Worm (Caenorhabditis elegans) whole organism, late embryonic: ENCODE measurements around the gene F20G2.2.

Experiments
- C38D4.7 ChIP-seq: fragments of 200-800 bp; sonication (Bioruptor generic); optimal IDR thresholded peaks from 2 replicates; lab custom pipeline; 2018; ENCODE audit warnings: mild to moderate bottlenecking, missing genetic modification characterization, moderate library complexity, missing compliant biosample characterization
- F13H6.1 ChIP-seq: sonication (generic microtip); optimal IDR thresholded peaks from 2 replicates; lab custom pipeline; 2016; ENCODE audit warnings: missing genetic modification characterization, missing compliant biosample characterization
- K02D7.2 ChIP-seq: sonication (generic microtip); optimal IDR thresholded peaks from 2 replicates; lab custom pipeline; 2017; ENCODE audit warnings: mild to moderate bottlenecking, missing genetic modification characterization, missing compliant biosample characterization
- K09A11.1 ChIP-seq: sonication (generic microtip); optimal IDR thresholded peaks from 2 replicates; lab custom pipeline; 2017; ENCODE audit warnings: antibody characterized with exemption, mild to moderate bottlenecking, missing genetic modification characterization, missing compliant biosample characterization; ENCODE audit not compliant: insufficient read depth
- T23F11.4 ChIP-seq: fragments of 200-800 bp; sonication (Bioruptor generic); optimal IDR thresholded peaks from 2 replicates; lab custom pipeline; 2018; ENCODE audit warnings: mild to moderate bottlenecking, missing genetic modification characterization, missing compliant biosample characterization
- Y22D7AL.16 ChIP-seq: sonication (generic microtip); optimal IDR thresholded peaks from 2 replicates; lab custom pipeline; 2016; ENCODE audit warnings: missing genetic modification characterization, missing compliant biosample characterization
- ahr-1 ChIP-seq: sonication (generic microtip); optimal IDR thresholded peaks from 2 replicates; lab custom pipeline; 2016; ENCODE audit warnings: missing genetic modification characterization, missing compliant biosample characterization
- ama-1 ChIP-seq: fragments of 150-350 bp; optimal IDR thresholded peaks from 2 replicates; lab custom pipeline; 2014
- ceh-19 ChIP-seq: fragments of 200-800 bp; sonication (Bioruptor generic); optimal IDR thresholded peaks from 2 replicates; lab custom pipeline; 2018; ENCODE audit warnings: mild to moderate bottlenecking, missing genetic modification characterization, missing compliant biosample characterization
- ceh-2 ChIP-seq: sonication (generic microtip); optimal IDR thresholded peaks from 2 replicates; lab custom pipeline; 2016; ENCODE audit warnings: missing genotype, missing genetic modification characterization, missing compliant biosample characterization
- ceh-22 ChIP-seq: sonication (generic microtip); optimal IDR thresholded peaks from 2 replicates; lab custom pipeline; 2017; ENCODE audit warnings: missing biosample characterization, missing genetic modification characterization
- ceh-24 ChIP-seq: sonication (generic microtip); optimal IDR thresholded peaks from 2 replicates; lab custom pipeline; 2016; ENCODE audit warnings: mild to moderate bottlenecking, missing genetic modification characterization, missing compliant biosample characterization
- ceh-30 ChIP-seq: fragments of 150-350 bp; optimal IDR thresholded peaks from 2 replicates; lab custom pipeline; 2014; ENCODE audit warnings: missing biosample characterization, missing genetic modification characterization
- ceh-31 ChIP-seq: sonication (generic microtip); optimal IDR thresholded peaks from 2 replicates; lab custom pipeline; 2016; ENCODE audit warnings: missing genetic modification characterization, missing compliant biosample characterization
- ceh-34 ChIP-seq: sonication (generic microtip); optimal IDR thresholded peaks from 2 replicates; lab custom pipeline; 2016; ENCODE audit warnings: mild to moderate bottlenecking, missing genetic modification characterization, missing compliant biosample characterization
- ceh-9 ChIP-seq: sonication (generic microtip); optimal IDR thresholded peaks from 2 replicates; lab custom pipeline; 2016; ENCODE audit warnings: mild to moderate bottlenecking, missing genetic modification characterization, inconsistent platforms, missing compliant biosample characterization
- che-1 ChIP-seq: sonication (generic microtip); optimal IDR thresholded peaks from 2 replicates; lab custom pipeline; 2016; ENCODE audit warnings: mild to moderate bottlenecking, missing genetic modification characterization, missing compliant biosample characterization
- dmd-4 ChIP-seq: sonication (generic microtip); optimal IDR thresholded peaks from 2 replicates; lab custom pipeline; 2016; ENCODE audit warnings: borderline replicate concordance, missing genetic modification characterization, missing compliant biosample characterization
- elt-2 ChIP-seq: sonication (generic microtip); optimal IDR thresholded peaks from 2 replicates; lab custom pipeline; 2016; ENCODE audit warnings: missing genetic modification reagents, missing genetic modification characterization, missing compliant biosample characterization
- elt-4 ChIP-seq: sonication (generic microtip); optimal IDR thresholded peaks from 2 replicates; lab custom pipeline; 2016; ENCODE audit warnings: missing genetic modification characterization, missing compliant biosample characterization
- ets-4 ChIP-seq: sonication (generic microtip); optimal IDR thresholded peaks from 2 replicates; lab custom pipeline; 2016; ENCODE audit warnings: missing genetic modification characterization, missing compliant biosample characterization
- eyg-1 ChIP-seq: sonication (generic microtip); optimal IDR thresholded peaks from 2 replicates; lab custom pipeline; 2016; ENCODE audit warnings: missing genotype, missing genetic modification characterization, missing compliant biosample characterization
- gmeb-2 ChIP-seq: sonication (generic microtip); optimal IDR thresholded peaks from 2 replicates; lab custom pipeline; 2016; ENCODE audit warnings: missing genetic modification characterization, inconsistent platforms, missing compliant biosample characterization
- hlh-13 ChIP-seq: fragments of 200-800 bp; sonication (Bioruptor generic); optimal IDR thresholded peaks from 2 replicates; lab custom pipeline; 2018; ENCODE audit warnings: mild to moderate bottlenecking, missing genetic modification characterization, missing compliant biosample characterization
- hlh-6 ChIP-seq: sonication (generic microtip); optimal IDR thresholded peaks from 2 replicates; lab custom pipeline; 2016; ENCODE audit warnings: missing genotype, missing genetic modification characterization, missing compliant biosample characterization
- nfya-1 ChIP-seq: sonication (generic microtip); optimal IDR thresholded peaks from 2 replicates; lab custom pipeline; 2017; ENCODE audit warnings: missing genetic modification characterization, mild to moderate bottlenecking, missing compliant biosample characterization, antibody characterized with exemption, moderate library complexity
- nhr-11 ChIP-seq: fragments of 150-350 bp; optimal IDR thresholded peaks from 2 replicates; lab custom pipeline; 2014; ENCODE audit warnings: missing biosample characterization, missing genetic modification characterization
- nhr-232 ChIP-seq: sonication (generic microtip); optimal IDR thresholded peaks from 2 replicates; lab custom pipeline; 2016; ENCODE audit warnings: missing genetic modification characterization, missing compliant biosample characterization
- npax-4 ChIP-seq: sonication (generic microtip); optimal IDR thresholded peaks from 2 replicates; lab custom pipeline; 2016; ENCODE audit warnings: missing genetic modification characterization, missing compliant biosample characterization
- odd-2 ChIP-seq: sonication (generic microtip); optimal IDR thresholded peaks from 2 replicates; lab custom pipeline; 2017; ENCODE audit warnings: antibody characterized with exemption, mild to moderate bottlenecking, missing genetic modification characterization, missing compliant biosample characterization
- pag-3 ChIP-seq: sonication (generic microtip); optimal IDR thresholded peaks from 2 replicates; lab custom pipeline; 2016; ENCODE audit warnings: missing compliant biosample characterization, missing genetic modification characterization, borderline replicate concordance
- pat-9 ChIP-seq: fragments of 200-800 bp; sonication (Bioruptor generic); optimal IDR thresholded peaks from 2 replicates; lab custom pipeline; 2018; ENCODE audit warnings: mild to moderate bottlenecking, missing genetic modification characterization, moderate library complexity, missing compliant biosample characterization
- pha-2 ChIP-seq: sonication (generic microtip); optimal IDR thresholded peaks from 2 replicates; lab custom pipeline; 2017; ENCODE audit warnings: mild to moderate bottlenecking, missing genetic modification characterization, missing compliant biosample characterization
- pqm-1 ChIP-seq: sonication (generic microtip); optimal IDR thresholded peaks from 2 replicates; lab custom pipeline; 2016; ENCODE audit warnings: missing genetic modification characterization, missing compliant biosample characterization
- pros-1 ChIP-seq: fragments of 150-350 bp; optimal IDR thresholded peaks from 2 replicates; lab custom pipeline; 2014; ENCODE audit warnings: missing biosample characterization, missing genetic modification reagents, missing genetic modification characterization
- rnt-1 ChIP-seq: sonication (generic microtip); optimal IDR thresholded peaks from 2 replicates; lab custom pipeline; 2016; ENCODE audit warnings: missing genetic modification characterization, missing compliant biosample characterization
- sdc-2 ChIP-seq: sonication (generic microtip); optimal IDR thresholded peaks from 2 replicates; lab custom pipeline; 2016; ENCODE audit warnings: missing genotype, missing genetic modification characterization, missing compliant biosample characterization
- syd-9 ChIP-seq: sonication (generic microtip); optimal IDR thresholded peaks from 2 replicates; lab custom pipeline; 2016; ENCODE audit warnings: mild to moderate bottlenecking, missing genetic modification characterization, moderate library complexity, missing compliant biosample characterization
- tbx-2 ChIP-seq: sonication (generic microtip); optimal IDR thresholded peaks from 2 replicates; lab custom pipeline; 2016; ENCODE audit warnings: missing genetic modification characterization, missing compliant biosample characterization
- tbx-7 ChIP-seq: sonication (generic microtip); optimal IDR thresholded peaks from 2 replicates; lab custom pipeline; 2016; ENCODE audit warnings: missing genotype, missing genetic modification characterization, missing compliant biosample characterization
- ttx-3 ChIP-seq: sonication (generic microtip); optimal IDR thresholded peaks from 2 replicates; lab custom pipeline; 2016; ENCODE audit warnings: missing genetic modification reagents, missing genetic modification characterization, missing compliant biosample characterization
- unc-3 ChIP-seq, 2 experiments: fragments of 200-800 bp in 1 of 2; sonication (Bioruptor generic) in 1 of 2; sonication (generic microtip) in 1 of 2; conservative IDR thresholded peaks in 1 of 2; optimal IDR thresholded peaks in 1 of 2; 2 replicates each; pipeline versions ENCODE4 v1.3.6 to Lab custom; 2016 to 2022; ENCODE audit warnings: missing compliant biosample characterization in 2 of 2, missing genetic modification characterization in 2 of 2, missing genetic modification reagents in 1 of 2
- unc-42 ChIP-seq: sonication (generic microtip); optimal IDR thresholded peaks from 2 replicates; lab custom pipeline; 2016; ENCODE audit warnings: missing genotype, missing genetic modification characterization, missing compliant biosample characterization
- unc-86 ChIP-seq: sonication (generic microtip); optimal IDR thresholded peaks from 2 replicates; lab custom pipeline; 2016; ENCODE audit warnings: missing genetic modification characterization, missing compliant biosample characterization
- zip-5 ChIP-seq: sonication (generic microtip); optimal IDR thresholded peaks from 2 replicates; lab custom pipeline; 2016; ENCODE audit warnings: missing genetic modification characterization, missing compliant biosample characterization

The F20G2.2 gene

DNA sequence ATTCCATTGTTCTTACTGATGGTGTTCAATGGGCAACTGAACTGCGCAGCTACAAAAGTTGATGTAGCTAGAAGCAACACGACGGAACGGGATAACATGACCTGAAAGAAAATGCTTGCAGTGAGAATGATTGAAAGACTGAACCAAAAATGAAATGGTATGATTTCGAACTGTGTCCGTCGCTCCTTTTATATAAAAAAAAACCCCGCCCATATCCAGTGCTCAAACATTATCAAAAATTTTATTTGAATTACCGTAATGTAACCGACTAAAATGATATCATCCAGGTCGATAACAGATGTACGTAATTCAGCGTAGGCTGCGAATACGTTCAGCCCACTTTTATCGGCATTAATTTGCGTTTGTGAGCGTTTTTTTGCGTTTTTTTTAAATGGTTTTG lies 17.8 kb downstream of the F20G2.2 start, which contains the start of gene irg-5:
irg-5 (minus strand) TSS at position 101 of the 400 bp plus-strand sequence.
- TF ChIP-seq npax-4 (no peak), K09A11.1 (tag; lab: Kevin White, UChicago) (no peak), nhr-11 (tag; lab: Kevin White, UChicago) (no peak), elt-2 (tag; lab: Kevin White, UChicago) (no peak), F13H6.1 (tag; lab: Kevin White, UChicago) (no peak), K02D7.2 (tag; lab: Kevin White, UChicago) (no peak), ceh-30 (tag; lab: Kevin White, UChicago) (no peak), nhr-232 (tag; lab: Kevin White, UChicago) (no peak), ceh-19 (no peak)

- TF ChIP-seq pag-3 (tag; lab: Kevin White, UChicago) = no peak
- no peak for TF ChIP-seq ama-1 (lab: Kevin White, UChicago)
- no peak for TF ChIP-seq ceh-31
- no peak for TF ChIP-seq unc-86 (tag; lab: Kevin White, UChicago)
- no peak for TF ChIP-seq dmd-4
- no peak for TF ChIP-seq odd-2 (tag; lab: Kevin White, UChicago)
- no peak for TF ChIP-seq sdc-2 (tag; lab: Kevin White, UChicago)
- TF ChIP-seq unc-3 (GFP tag; conservative IDR thresholded peaks at IDR 0.05; lab: Robert Waterston, UW) = no peak
- no peak for TF ChIP-seq unc-3 (tag; optimal IDR thresholded peaks at IDR 0.05; lab: Kevin White, UChicago)
- TF ChIP-seq Y22D7AL.16 (tag; lab: Kevin White, UChicago) = no peak
- TF ChIP-seq nhr-11 (tag; lab: Kevin White, UChicago) = no peak
- no peak for TF ChIP-seq rnt-1 (tag; lab: Kevin White, UChicago)
- no peak for TF ChIP-seq C38D4.7 (GFP tag; lab: Kevin White, UChicago)
- TF ChIP-seq syd-9 = no peak
- no peak for TF ChIP-seq ceh-9
- TF ChIP-seq K02D7.2 (tag; lab: Kevin White, UChicago) = no peak
- no peak for TF ChIP-seq ets-4 (tag; lab: Kevin White, UChicago)
- TF ChIP-seq gmeb-2 = no peak
- no peak for TF ChIP-seq ceh-34 (tag; lab: Kevin White, UChicago)
- no peak for TF ChIP-seq pros-1 (tag; lab: Kevin White, UChicago)
Measured at ce11 chrV:13736147-13736546, 20.1 kb downstream of the F20G2.2 start, which contains the start of gene F35E12.6. Gene F35E12.6 (minus strand): TSS chrV:13736247.

- no peak for TF ChIP-seq pat-9 (tag; lab: Kevin White, UChicago)
- no peak for TF ChIP-seq nfya-1 (tag; lab: Kevin White, UChicago)
- TF ChIP-seq zip-5 (tag; lab: Kevin White, UChicago) = no peak
- TF ChIP-seq elt-4 = no peak
- TF ChIP-seq ahr-1 (tag; lab: Kevin White, UChicago) = no peak
- TF ChIP-seq ceh-31 = no peak
- TF ChIP-seq ceh-34 (tag; lab: Kevin White, UChicago) = no peak
- TF ChIP-seq hlh-6 (tag; lab: Kevin White, UChicago) = no peak
- no peak for TF ChIP-seq ceh-24 (tag; lab: Kevin White, UChicago)
- no peak for TF ChIP-seq ets-4 (tag; lab: Kevin White, UChicago)
- no peak for TF ChIP-seq tbx-7 (tag; lab: Kevin White, UChicago)
- no peak for TF ChIP-seq C38D4.7 (GFP tag; lab: Kevin White, UChicago)
Measured at ce11 chrV:13730762-13731161, 25.4 kb downstream of the F20G2.2 start, which contains the start of gene dct-17. Gene dct-17 (minus strand): TSS chrV:13730784.

DNA sequence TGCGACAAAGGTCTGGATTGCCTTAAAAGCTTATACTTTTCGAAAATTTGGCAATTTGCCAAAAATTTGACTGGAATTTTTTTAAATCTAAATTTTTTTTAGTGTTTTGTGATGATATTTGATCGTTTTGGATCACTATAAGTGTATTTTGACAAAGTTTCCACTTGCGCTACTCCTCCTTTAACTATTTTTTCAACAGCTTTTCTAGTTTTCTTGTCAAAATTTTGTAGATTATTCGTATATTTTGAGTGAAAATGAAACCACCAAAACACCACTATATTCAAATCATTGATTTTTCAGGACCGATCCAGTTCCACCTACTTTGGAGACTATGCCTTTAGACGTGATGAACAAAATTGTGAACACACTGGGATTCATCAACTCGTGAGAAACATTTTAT lies 30.6 kb downstream of the F20G2.2 start, which contains the start of gene fbxa-181:
fbxa-181 (plus strand) TSS at position 301 of the 400 bp plus-strand sequence.
- TF ChIP-seq odd-2 (tag; lab: Kevin White, UChicago) (no peak), T23F11.4 (GFP tag; lab: Kevin White, UChicago) (no peak), ceh-2 (tag; lab: Kevin White, UChicago) (no peak), pqm-1 (tag; lab: Kevin White, UChicago) (no peak), C38D4.7 (GFP tag; lab: Kevin White, UChicago) (no peak), gmeb-2 (no peak), Y22D7AL.16 (tag; lab: Kevin White, UChicago) (no peak), hlh-13 (GFP tag; lab: Kevin White, UChicago) (no peak), tbx-2 (no peak), unc-42 (tag; lab: Kevin White, UChicago) (no peak), K09A11.1 (tag; lab: Kevin White, UChicago) (no peak), eyg-1 (tag; lab: Kevin White, UChicago) (no peak), che-1 (tag; lab: Kevin White, UChicago) (no peak), elt-4 (no peak), ceh-22 (tag; lab: Kevin White, UChicago) (no peak), nhr-232 (tag; lab: Kevin White, UChicago) (no peak), F13H6.1 (tag; lab: Kevin White, UChicago) (no peak), ttx-3 (tag; lab: Kevin White, UChicago) (no peak), pha-2 (no peak), ceh-34 (tag; lab: Kevin White, UChicago) (no peak)
